Worm (Caenorhabditis elegans) whole organism, L3 larva: ENCODE results near the gene F43C11.4.

Experiments used
- aly-2 ChIP-seq: fragments of 150-350 bp; optimal IDR thresholded peaks from 2 replicates; lab custom pipeline; 2014; ENCODE audit warnings: missing biosample characterization, missing genetic modification characterization
- ama-1 ChIP-seq: fragments of 150-350 bp; optimal IDR thresholded peaks from 2 replicates; lab custom pipeline; 2018
- nfya-1 ChIP-seq: sonication (generic microtip); optimal IDR thresholded peaks from 2 replicates; lab custom pipeline; 2017; ENCODE audit warnings: missing genetic modification characterization, mild to moderate bottlenecking, missing compliant biosample characterization, antibody characterized with exemption, moderate library complexity; ENCODE audit not compliant: insufficient read depth
- nhr-76 ChIP-seq: fragments of 150-350 bp; sonication (generic microtip); optimal IDR thresholded peaks from 5 replicates; lab custom pipeline; 2014; ENCODE audit warnings: missing biosample characterization, missing genetic modification characterization
- nhr-77 ChIP-seq: fragments of 150-350 bp; optimal IDR thresholded peaks from 2 replicates; lab custom pipeline; 2014; ENCODE audit warnings: missing biosample characterization, missing genetic modification characterization

DNA sequence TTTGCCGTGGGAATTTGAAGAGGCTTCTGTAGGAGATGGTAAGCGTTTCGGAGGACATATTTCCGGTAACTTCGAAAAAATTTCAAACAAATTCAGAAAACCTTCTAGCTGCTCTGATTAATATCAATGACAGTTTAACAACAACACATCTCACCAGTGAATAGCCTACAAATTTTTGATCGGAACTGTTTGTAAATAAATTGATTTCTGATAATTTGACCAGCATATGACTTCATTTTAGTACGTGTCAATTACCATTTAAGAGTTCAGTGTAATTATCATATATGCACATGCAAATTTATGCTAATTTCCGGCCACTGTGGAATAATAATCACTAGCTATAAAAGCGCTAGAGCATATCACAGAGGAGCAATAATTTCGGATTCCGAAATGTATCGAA is 21.8 kb upstream of the F43C11.4 start, which contains the start of gene ZK1240.11:
- TF ChIP-seq ama-1 (lab: Kevin White, UChicago) (no peak), nhr-77 (no peak), nfya-1 (tag; lab: Kevin White, UChicago) (no peak), nhr-76 (no peak), aly-2 (tag; lab: Kevin White, UChicago) (no peak)
